Fruit fly (Drosophila melanogaster) whole organism, embryonic: ENCODE data around the gene CG5382.

Experiments used
- Awh ChIP-seq: fragments of 200-800 bp; sonication (Bioruptor generic); IDR thresholded peaks from 2 replicates; pipeline ENCODE4, ENCODE4 v1.3.6; 2022; ENCODE audit warnings: missing biosample characterization, missing genetic modification characterization
- Bdp1 ChIP-seq: fragments of 200-800 bp; sonication (Bioruptor generic); optimal IDR thresholded peaks from 3 replicates; lab custom pipeline; 2016; ENCODE audit warnings: missing biosample characterization, missing genetic modification characterization
- CG10462 ChIP-seq: fragments of 200-800 bp; sonication (Bioruptor generic); optimal IDR thresholded peaks from 2 replicates; lab custom pipeline; 2016; ENCODE audit warnings: missing biosample characterization, missing genetic modification characterization
- CG12071 ChIP-seq: fragments of 200-800 bp; sonication (Bioruptor generic); optimal IDR thresholded peaks from 3 replicates; lab custom pipeline; 2018; ENCODE audit warnings: missing biosample characterization, mild to moderate bottlenecking, missing genetic modification characterization
- CG1233 ChIP-seq: fragments of 200-800 bp; sonication (Bioruptor generic); optimal IDR thresholded peaks from 4 replicates; lab custom pipeline; 2018; ENCODE audit warnings: missing biosample characterization, mild to moderate bottlenecking, missing genetic modification characterization
- CG13287 ChIP-seq: fragments of 200-800 bp; sonication (Bioruptor generic); IDR thresholded peaks from 2 replicates; pipeline ENCODE4 v1.3.6; 2022; ENCODE audit warnings: missing biosample characterization, missing genetic modification characterization; ENCODE audit not compliant: partially characterized antibody
- CG14441 ChIP-seq: fragments of 200-800 bp; sonication (Bioruptor generic); IDR thresholded peaks from 2 replicates; pipeline ENCODE4 v1.3.6; 2022; ENCODE audit warnings: missing biosample characterization, missing genetic modification characterization
- CG16863 ChIP-seq: fragments of 200-800 bp; sonication (Bioruptor generic); optimal IDR thresholded peaks from 3 replicates; lab custom pipeline; 2016; ENCODE audit warnings: missing biosample characterization, missing genetic modification characterization
- CG17186 ChIP-seq: fragments of 200-800 bp; sonication (Bioruptor generic); optimal IDR thresholded peaks from 3 replicates; lab custom pipeline; 2017; ENCODE audit warnings: missing biosample characterization, missing genetic modification reagents, missing genetic modification characterization
- CG17359 ChIP-seq: fragments of 200-800 bp; sonication (Bioruptor generic); optimal IDR thresholded peaks from 3 replicates; lab custom pipeline; 2018; ENCODE audit warnings: missing biosample characterization, mild to moderate bottlenecking, missing genetic modification characterization, moderate library complexity
- CG18764 ChIP-seq: fragments of 200-800 bp; sonication (Bioruptor generic); optimal IDR thresholded peaks from 3 replicates; lab custom pipeline; 2016; ENCODE audit warnings: missing biosample characterization, missing genetic modification characterization
- CG30403 ChIP-seq: fragments of 200-800 bp; sonication (Bioruptor generic); optimal IDR thresholded peaks from 3 replicates; lab custom pipeline; 2016; ENCODE audit warnings: missing biosample characterization, missing genetic modification characterization
- CG31441 ChIP-seq: fragments of 200-800 bp; sonication (Bioruptor generic); IDR thresholded peaks from 2 replicates; pipeline ENCODE4 v1.3.6; 2022; ENCODE audit warnings: missing biosample characterization, missing genetic modification characterization
- CG6254 ChIP-seq: fragments of 200-800 bp; sonication (Bioruptor generic); optimal IDR thresholded peaks from 3 replicates; lab custom pipeline; 2017; ENCODE audit warnings: mild to moderate bottlenecking, missing biosample characterization, missing genetic modification reagents, missing genetic modification characterization
- CG7928 ChIP-seq: fragments of 200-800 bp; sonication (Bioruptor generic); optimal IDR thresholded peaks from 2 replicates; lab custom pipeline; 2017; ENCODE audit warnings: missing biosample characterization, mild to moderate bottlenecking, missing genetic modification characterization
- CG8944 ChIP-seq: fragments of 200-800 bp; sonication (Bioruptor generic); optimal IDR thresholded peaks from 3 replicates; lab custom pipeline; 2016; ENCODE audit warnings: missing biosample characterization, missing genetic modification characterization
- Camta ChIP-seq: fragments of 200-800 bp; sonication (Bioruptor generic); optimal IDR thresholded peaks from 2 replicates; lab custom pipeline; 2016; ENCODE audit warnings: missing biosample characterization, missing genetic modification characterization
- Chrac-16 ChIP-seq: fragments of 200-800 bp; sonication (Bioruptor generic); optimal IDR thresholded peaks from 3 replicates; lab custom pipeline; 2016; ENCODE audit warnings: missing biosample characterization, missing genetic modification characterization
- CrebB ChIP-seq: fragments of 200-800 bp; sonication (Bioruptor generic); optimal IDR thresholded peaks from 3 replicates; lab custom pipeline; 2018; ENCODE audit warnings: missing biosample characterization, mild to moderate bottlenecking, missing genetic modification characterization
- Doc3 ChIP-seq: fragments of 200-800 bp; sonication (Bioruptor generic); IDR thresholded peaks from 3 replicates; pipeline ENCODE4 v1.3.6; 2022; ENCODE audit warnings: missing biosample characterization, missing genetic modification characterization; ENCODE audit not compliant: partially characterized antibody
- Fer2 ChIP-seq: fragments of 200-800 bp; sonication (Bioruptor generic); optimal IDR thresholded peaks from 2 replicates; lab custom pipeline; 2018; ENCODE audit warnings: missing biosample characterization, mild to moderate bottlenecking, missing genetic modification characterization, moderate library complexity
- HLH54F ChIP-seq: fragments of 200-800 bp; sonication (Bioruptor generic); optimal IDR thresholded peaks from 3 replicates; lab custom pipeline; 2016; ENCODE audit warnings: missing biosample characterization, missing genetic modification characterization
- Hsf ChIP-seq: fragments of 200-800 bp; sonication (Bioruptor generic); optimal IDR thresholded peaks from 3 replicates; lab custom pipeline; 2016; ENCODE audit warnings: missing biosample characterization, missing genetic modification characterization
- MBD-R2 ChIP-seq: fragments of 200-800 bp; sonication (Bioruptor generic); IDR thresholded peaks from 2 replicates; pipeline ENCODE4 v1.3.6; 2022; ENCODE audit warnings: missing biosample characterization, missing genetic modification characterization
- MESR4 ChIP-seq: fragments of 200-800 bp; sonication (Bioruptor generic); optimal IDR thresholded peaks from 2 replicates; lab custom pipeline; 2018; ENCODE audit warnings: missing biosample characterization, mild to moderate bottlenecking, missing genetic modification characterization, moderate library complexity
- Oaz ChIP-seq: fragments of 200-800 bp; sonication (Bioruptor generic); IDR thresholded peaks from 2 replicates; pipeline ENCODE4 v1.3.6; 2022; ENCODE audit warnings: missing biosample characterization, missing genetic modification characterization
- Oli ChIP-seq: fragments of 200-800 bp; sonication (Bioruptor generic); optimal IDR thresholded peaks from 2 replicates; lab custom pipeline; 2018; ENCODE audit warnings: missing biosample characterization, mild to moderate bottlenecking, missing genetic modification characterization, moderate library complexity
- Ssrp ChIP-seq: fragments of 200-800 bp; sonication (Bioruptor generic); optimal IDR thresholded peaks from 2 replicates; lab custom pipeline; 2018; ENCODE audit warnings: missing biosample characterization, mild to moderate bottlenecking, missing genetic modification characterization, moderate library complexity
- ab ChIP-seq: fragments of 200-800 bp; sonication (Bioruptor generic); optimal IDR thresholded peaks from 2 replicates; lab custom pipeline; 2016; ENCODE audit warnings: missing biosample characterization, missing genetic modification characterization
- amos ChIP-seq: fragments of 200-800 bp; sonication (Bioruptor generic); IDR thresholded peaks from 2 replicates; pipeline ENCODE4 v1.3.6; 2022; ENCODE audit warnings: missing biosample characterization, missing genetic modification characterization; ENCODE audit not compliant: partially characterized antibody
- crc ChIP-seq: fragments of 200-800 bp; sonication (Bioruptor generic); optimal IDR thresholded peaks from 2 replicates; lab custom pipeline; 2016; ENCODE audit warnings: missing biosample characterization, missing genetic modification characterization
- crol ChIP-seq: fragments of 200-800 bp; sonication (Bioruptor generic); IDR thresholded peaks from 2 replicates; pipeline ENCODE4 v1.3.6; 2022; ENCODE audit warnings: missing biosample characterization, missing genetic modification characterization
- dysf ChIP-seq: fragments of 200-800 bp; sonication (Bioruptor generic); IDR thresholded peaks from 3 replicates; pipeline ENCODE4 v1.3.6; 2022; ENCODE audit warnings: missing biosample characterization, missing genetic modification characterization
- gfzf ChIP-seq: fragments of 200-800 bp; sonication (Bioruptor generic); optimal IDR thresholded peaks from 2 replicates; lab custom pipeline; 2016; ENCODE audit warnings: missing biosample characterization, mild to moderate bottlenecking, missing genetic modification characterization, moderate library complexity
- grau ChIP-seq: fragments of 200-800 bp; optimal IDR thresholded peaks from 3 replicates; lab custom pipeline; 2019; ENCODE audit warnings: missing biosample characterization, mild to moderate bottlenecking, missing genetic modification characterization, moderate library complexity
- ham ChIP-seq: fragments of 200-800 bp; sonication (Bioruptor generic); IDR thresholded peaks from 2 replicates; pipeline ENCODE4 v1.3.6; 2022; ENCODE audit warnings: missing biosample characterization, missing genetic modification characterization
- hbn ChIP-seq: fragments of 200-800 bp; sonication (Bioruptor generic); IDR thresholded peaks from 2 replicates; pipeline ENCODE4 v1.3.6; 2022; ENCODE audit warnings: missing biosample characterization, missing genetic modification characterization; ENCODE audit not compliant: partially characterized antibody
- ind ChIP-seq: fragments of 200-800 bp; sonication (Bioruptor generic); optimal IDR thresholded peaks from 3 replicates; lab custom pipeline; 2016; ENCODE audit warnings: missing biosample characterization, missing genetic modification characterization
- jumu ChIP-seq: fragments of 200-800 bp; sonication (Bioruptor generic); optimal IDR thresholded peaks from 3 replicates; lab custom pipeline; 2016; ENCODE audit warnings: missing biosample characterization, missing genetic modification characterization
- kay ChIP-seq: fragments of 200-800 bp; sonication (Bioruptor generic); optimal IDR thresholded peaks from 2 replicates; lab custom pipeline; 2016; ENCODE audit warnings: missing biosample characterization, missing genetic modification characterization
- knrl ChIP-seq: fragments of 200-800 bp; sonication (Bioruptor generic); IDR thresholded peaks from 3 replicates; pipeline ENCODE4 v1.3.6; 2022; ENCODE audit warnings: missing biosample characterization, missing genetic modification characterization; ENCODE audit not compliant: partially characterized antibody
- lab ChIP-seq: fragments of 200-800 bp; sonication (Bioruptor generic); optimal IDR thresholded peaks from 3 replicates; lab custom pipeline; 2017; ENCODE audit warnings: missing biosample characterization, missing genetic modification characterization, mild to moderate bottlenecking, moderate library complexity, missing genetic modification reagents
- lilli ChIP-seq: fragments of 200-800 bp; sonication (Bioruptor generic); optimal IDR thresholded peaks from 3 replicates; lab custom pipeline; 2016; ENCODE audit warnings: missing biosample characterization, missing genetic modification characterization
- luna ChIP-seq: fragments of 200-800 bp; sonication (Bioruptor generic); optimal IDR thresholded peaks from 2 replicates; lab custom pipeline; 2016; ENCODE audit warnings: missing biosample characterization, missing genetic modification characterization
- pho ChIP-seq: fragments of 200-800 bp; sonication (Bioruptor generic); optimal IDR thresholded peaks from 2 replicates; lab custom pipeline; 2016; ENCODE audit warnings: missing biosample characterization, missing genetic modification characterization
- pzg ChIP-seq: fragments of 200-800 bp; sonication (Bioruptor generic); optimal IDR thresholded peaks from 3 replicates; lab custom pipeline; 2018; ENCODE audit warnings: missing biosample characterization, mild to moderate bottlenecking, missing genetic modification characterization, moderate library complexity
- ro ChIP-seq: fragments of 200-800 bp; sonication (Bioruptor generic); IDR thresholded peaks from 2 replicates; pipeline ENCODE4 v1.3.6; 2022; ENCODE audit warnings: missing biosample characterization, missing genetic modification characterization
- sim ChIP-seq: fragments of 200-800 bp; sonication (Bioruptor generic); IDR thresholded peaks from 2 replicates; pipeline ENCODE4 v1.3.6; 2022; ENCODE audit warnings: missing biosample characterization, missing genetic modification characterization
- trh ChIP-seq: fragments of 200-800 bp; sonication (Bioruptor generic); optimal IDR thresholded peaks from 2 replicates; lab custom pipeline; 2016; ENCODE audit warnings: missing biosample characterization, missing genetic modification characterization

Gene CG5382

dm6 chr3R:22367126-22368076 is 1.6 kb upstream of the CG5382 start, which contains the start of the genes Polr3F and PyK (continued):
- TF ChIP-seq CG7928 (GFP tag; lab: Kevin White, UChicago) (no peak), pho (GFP tag; lab: Kevin White, UChicago) (peak; percentile 25), CG31441 (GFP tag; lab: Robert Waterston, UW) (peak; percentile 50; the same call in 1 of the 2 replicates), trh (GFP tag; lab: Kevin White, UChicago) (no peak), Ssrp (no peak), jumu (peak; percentile 9), ham (GFP tag; lab: Robert Waterston, UW) (no peak), MESR4 (GFP tag; lab: Kevin White, UChicago) (peak; percentile 27), grau (tag; lab: Kevin White, UChicago) (peak; percentile 51), Bdp1 (GFP tag; lab: Kevin White, UChicago) (no peak), kay (GFP tag; lab: Kevin White, UChicago) (no peak), CG17186 (GFP tag; lab: Kevin White, UChicago) (no peak), CG18764 (GFP tag; lab: Kevin White, UChicago) (no peak), Oaz (no peak), CG12071 (GFP tag; lab: Kevin White, UChicago) (no peak), CG10462 (GFP tag; lab: Kevin White, UChicago) (no peak), dysf (GFP tag; lab: Robert Waterston, UW) (no peak), amos (GFP tag; lab: Robert Waterston, UW) (no peak; the same call in 1 of the 2 replicates), ro (GFP tag; lab: Robert Waterston, UW) (no peak), Camta (GFP tag; lab: Kevin White, UChicago) (peak; percentile 46), crc (GFP tag; lab: Kevin White, UChicago) (no peak), pzg (peak; percentile 60), hbn (GFP tag; lab: Robert Waterston, UW) (0 out of 2 replicates have a peak, but pooled peaks have one; percentile 36), knrl (GFP tag; lab: Robert Waterston, UW) (0 out of 3 replicates have a peak, but pooled peaks have one; percentile 26), ind (GFP tag; lab: Kevin White, UChicago) (peak; percentile 14), CG16863 (GFP tag; lab: Kevin White, UChicago) (peak; percentile 3), crol (GFP tag; lab: Robert Waterston, UW) (no peak), lilli (GFP tag; lab: Kevin White, UChicago) (peak; percentile 56), Chrac-16 (peak; percentile 8), HLH54F (no peak), Oli (tag; lab: Kevin White, UChicago) (no peak), CrebB (tag; lab: Kevin White, UChicago) (no peak), CG30403 (peak; percentile 29), CG8944 (GFP tag; lab: Kevin White, UChicago) (no peak), CG13287 (peak; percentile 50), Awh (GFP tag; lab: Robert Waterston, UW) (no peak), ab (GFP tag; lab: Kevin White, UChicago) (no peak), sim (GFP tag; lab: Robert Waterston, UW) (no peak), MBD-R2 (peak; percentile 71; the same call in 1 of the 2 replicates), CG1233 (GFP tag; lab: Kevin White, UChicago) (no peak), Hsf (GFP tag; lab: Kevin White, UChicago) (peak; percentile 22), Fer2 (tag; lab: Kevin White, UChicago) (no peak), lab (GFP tag; lab: Kevin White, UChicago) (peak; percentile 43), CG17359 (no peak), CG14441 (GFP tag; lab: Robert Waterston, UW) (peak; percentile 36; the same call in 1 of the 2 replicates), CG6254 (no peak), luna (no peak), Doc3 (GFP tag; lab: Robert Waterston, UW) (no peak), gfzf (GFP tag; lab: Kevin White, UChicago) (peak; percentile 79)
